Worm (Caenorhabditis elegans) whole organism, mixed stage, embryonic: ENCODE results near the gene M04D8.7.

Experiments
- cnd-1 ChIP-seq: fragments of 200-800 bp; sonication (Bioruptor generic); optimal IDR thresholded peaks from 2 replicates; lab custom pipeline; 2018; ENCODE audit warnings: mild to moderate bottlenecking, missing genetic modification characterization, missing compliant biosample characterization
- lin-13 ChIP-seq: fragments of 150-350 bp; optimal IDR thresholded peaks from 2 replicates; lab custom pipeline; 2014; ENCODE audit warnings: missing biosample characterization, missing genetic modification characterization
- lsy-2 ChIP-seq: fragments of 150-350 bp; optimal IDR thresholded peaks from 2 replicates; lab custom pipeline; 2014; ENCODE audit warnings: missing biosample characterization, missing genetic modification characterization
- mep-1 ChIP-seq: fragments of 150-350 bp; optimal IDR thresholded peaks from 2 replicates; lab custom pipeline; 2017; ENCODE audit warnings: missing biosample characterization, missing genetic modification reagents, missing genetic modification characterization, inconsistent platforms
- nhr-12 ChIP-seq: fragments of 150-350 bp; optimal IDR thresholded peaks from 2 replicates; lab custom pipeline; 2014; ENCODE audit warnings: missing biosample characterization, missing genetic modification characterization
- nhr-28 ChIP-seq: fragments of 150-350 bp; optimal IDR thresholded peaks from 2 replicates; lab custom pipeline; 2014; ENCODE audit warnings: missing biosample characterization, missing genetic modification characterization
- nhr-76 ChIP-seq: sonication (generic microtip); optimal IDR thresholded peaks from 2 replicates; lab custom pipeline; 2017; ENCODE audit warnings: missing biosample characterization, missing genetic modification characterization
- snpc-4 ChIP-seq: fragments of 150-350 bp; optimal IDR thresholded peaks from 2 replicates; lab custom pipeline; 2014; ENCODE audit warnings: missing biosample characterization, missing genetic modification characterization
- zip-8 ChIP-seq: fragments of 150-350 bp; optimal IDR thresholded peaks from 2 replicates; lab custom pipeline; 2014; ENCODE audit warnings: missing biosample characterization, missing genetic modification characterization

DNA sequence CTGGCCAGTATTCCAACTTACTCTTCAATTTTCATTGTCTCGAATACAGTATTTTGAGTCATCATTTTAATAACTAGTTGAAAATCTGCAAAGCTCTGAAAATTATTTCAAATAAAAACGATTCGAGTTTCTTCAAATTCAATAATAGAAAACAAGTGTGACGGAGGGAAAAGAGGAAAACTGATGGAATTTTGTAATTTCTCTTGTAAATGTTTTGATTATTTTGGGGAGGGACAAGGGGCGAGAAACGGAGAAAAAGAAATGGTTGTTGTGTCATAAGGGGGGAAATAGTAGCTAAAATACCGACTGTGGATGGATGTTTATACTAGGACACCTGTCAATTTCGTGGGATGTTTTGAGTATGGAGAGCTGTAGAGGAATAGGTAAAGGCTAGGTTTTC, 40.9 kb downstream of the M04D8.7 start, which contains the start of gene T16G12.9:
- TF ChIP-seq mep-1 (tag; lab: Kevin White, UChicago) (no peak), lin-13 (tag; lab: Kevin White, UChicago) (no peak), nhr-12 (tag; lab: Kevin White, UChicago) (no peak), cnd-1 (tag; lab: Kevin White, UChicago) (no peak), nhr-28 (no peak), nhr-76 (tag; lab: Kevin White, UChicago) (no peak), lsy-2 (no peak), snpc-4 (no peak), zip-8 (tag; lab: Kevin White, UChicago) (no peak)
